Worm (Caenorhabditis elegans) whole organism, young adult: ENCODE results near the gene egl-13.
A peak's percentile ranks its signal among the peaks of the same experiment; 100 is the strongest.

Experiments used
- B0019.2 ChIP-seq: fragments of 200-800 bp; sonication (Bioruptor generic); conservative IDR thresholded peaks from 2 replicates; pipeline ENCODE4 v1.3.6; 2022; ENCODE audit warnings: missing genetic modification reagents, missing genetic modification characterization, missing compliant biosample characterization
- B0261.1 ChIP-seq: sonication (generic microtip); optimal IDR thresholded peaks from 2 replicates; lab custom pipeline; 2016; ENCODE audit warnings: mild to moderate bottlenecking, missing genetic modification characterization, moderate library complexity, missing compliant biosample characterization
- C06A6.2 ChIP-seq: fragments of 200-800 bp; sonication (Bioruptor generic); conservative IDR thresholded peaks from 2 replicates; pipeline ENCODE4 v1.3.6; 2022; ENCODE audit warnings: missing genetic modification characterization, missing compliant biosample characterization
- F10E7.11 ChIP-seq: sonication (generic microtip); optimal IDR thresholded peaks from 2 replicates; lab custom pipeline; 2017; ENCODE audit warnings: mild to moderate bottlenecking, missing genetic modification characterization, moderate library complexity, missing compliant biosample characterization
- F57A8.1 ChIP-seq: fragments of 200-800 bp; sonication (Bioruptor generic); optimal IDR thresholded peaks from 2 replicates; lab custom pipeline; 2018; ENCODE audit warnings: mild to moderate bottlenecking, missing genetic modification characterization, moderate library complexity, missing compliant biosample characterization
- T26A5.8 ChIP-seq: sonication (generic microtip); optimal IDR thresholded peaks from 2 replicates; lab custom pipeline; 2016; ENCODE audit warnings: missing genetic modification characterization, missing compliant biosample characterization
- aptf-3 ChIP-seq: fragments of 200-800 bp; sonication (Bioruptor generic); IDR thresholded peaks from 2 replicates; pipeline ENCODE4 v1.3.6; 2022; ENCODE audit warnings: missing genetic modification characterization, missing compliant biosample characterization
- cebp-1 ChIP-seq, 2 experiments: fragments of 200-800 bp in 1 of 2; sonication (Bioruptor generic) in 1 of 2; sonication (generic microtip) in 1 of 2; IDR thresholded peaks in 1 of 2; optimal IDR thresholded peaks in 1 of 2; 2 replicates each; pipeline versions ENCODE4 v1.3.6 to Lab custom; 2017 to 2022; ENCODE audit warnings: missing compliant biosample characterization in 2 of 2, missing genetic modification characterization in 2 of 2, mild to moderate bottlenecking in 1 of 2, missing genetic modification reagents in 1 of 2, moderate library complexity in 1 of 2
- ceh-40 ChIP-seq: fragments of 200-800 bp; sonication (Bioruptor generic); IDR thresholded peaks from 2 replicates; pipeline ENCODE4 v1.3.6; 2022; ENCODE audit warnings: missing genetic modification characterization, missing compliant biosample characterization
- ceh-58 ChIP-seq: fragments of 200-800 bp; sonication (Bioruptor generic); IDR thresholded peaks from 2 replicates; pipeline ENCODE4 v1.3.6; 2022; ENCODE audit warnings: missing genetic modification characterization, missing compliant biosample characterization
- ceh-91 ChIP-seq: fragments of 200-800 bp; sonication (Bioruptor generic); IDR thresholded peaks from 2 replicates; pipeline ENCODE4 v1.3.6; 2022; ENCODE audit warnings: missing genetic modification reagents, missing genetic modification characterization, missing compliant biosample characterization
- dpff-1 ChIP-seq: sonication (generic microtip); optimal IDR thresholded peaks from 2 replicates; lab custom pipeline; 2017; ENCODE audit warnings: mild to moderate bottlenecking, missing genetic modification characterization, missing compliant biosample characterization
- dpl-1 ChIP-seq: fragments of 150-350 bp; optimal IDR thresholded peaks from 2 replicates; lab custom pipeline; 2014; ENCODE audit warnings: missing biosample characterization, missing genetic modification reagents, missing genetic modification characterization
- egl-18 ChIP-seq: fragments of 200-800 bp; sonication (Bioruptor generic); IDR thresholded peaks from 2 replicates; pipeline ENCODE4 v1.3.6; 2022; ENCODE audit warnings: missing genetic modification reagents, missing genetic modification characterization, missing compliant biosample characterization
- egrh-3 ChIP-seq: fragments of 200-800 bp; sonication (Bioruptor generic); IDR thresholded peaks from 2 replicates; pipeline ENCODE4 v1.3.6; 2022; ENCODE audit warnings: missing genetic modification reagents, missing genetic modification characterization, missing compliant biosample characterization
- hlh-12 ChIP-seq: sonication (generic microtip); optimal IDR thresholded peaks from 2 replicates; lab custom pipeline; 2016; ENCODE audit warnings: missing genetic modification characterization, missing compliant biosample characterization
- hsf-1 ChIP-seq: fragments of 200-800 bp; sonication (Bioruptor generic); IDR thresholded peaks from 2 replicates; pipeline ENCODE4 v1.3.6; 2022; ENCODE audit warnings: missing genetic modification reagents, missing genetic modification characterization, missing compliant biosample characterization
- let-526 ChIP-seq: fragments of 200-800 bp; sonication (Bioruptor generic); IDR thresholded peaks from 2 replicates; pipeline ENCODE4 v1.3.6; 2022; ENCODE audit warnings: missing genetic modification reagents, missing genetic modification characterization, missing compliant biosample characterization
- let-607 ChIP-seq, 2 experiments: fragments of 200-800 bp in 1 of 2; sonication (Bioruptor generic) in 1 of 2; sonication (generic microtip) in 1 of 2; optimal IDR thresholded peaks; 2 replicates each; lab custom pipeline; 2016 to 2018; ENCODE audit warnings: mild to moderate bottlenecking in 2 of 2, missing compliant biosample characterization in 2 of 2, missing genetic modification characterization in 2 of 2, moderate library complexity in 2 of 2, missing genotype in 1 of 2
- lin-26 ChIP-seq: fragments of 200-800 bp; sonication (Bioruptor generic); IDR thresholded peaks from 2 replicates; pipeline ENCODE4 v1.3.6; 2022; ENCODE audit warnings: missing genetic modification reagents, missing genetic modification characterization, missing compliant biosample characterization
- lin-35 ChIP-seq, 3 experiments: fragments of 150-350 bp in 2 of 3; sonication (generic microtip) in 1 of 3; optimal IDR thresholded peaks; 2 replicates each; lab custom pipeline; 2014 to 2018; ENCODE audit warnings: missing biosample characterization in 3 of 3, missing genetic modification characterization in 3 of 3, missing genetic modification reagents in 3 of 3
- madf-10 ChIP-seq: sonication (generic microtip); optimal IDR thresholded peaks from 2 replicates; lab custom pipeline; 2016; ENCODE audit warnings: mild to moderate bottlenecking, missing genetic modification characterization, missing compliant biosample characterization
- madf-3 ChIP-seq: fragments of 200-800 bp; sonication (Bioruptor generic); IDR thresholded peaks from 2 replicates; pipeline ENCODE4 v1.3.6; 2022; ENCODE audit warnings: missing genetic modification reagents, missing genetic modification characterization, missing compliant biosample characterization
- mes-4 ChIP-seq: sonication (generic microtip); optimal IDR thresholded peaks from 2 replicates; lab custom pipeline; 2016; ENCODE audit warnings: missing genotype, missing genetic modification characterization, missing compliant biosample characterization
- nfya-1 ChIP-seq: sonication (generic microtip); optimal IDR thresholded peaks from 2 replicates; lab custom pipeline; 2017; ENCODE audit warnings: antibody characterized with exemption, missing compliant biosample characterization, missing genetic modification characterization, borderline replicate concordance; ENCODE audit not compliant: insufficient read depth
- nhr-27 ChIP-seq: fragments of 200-800 bp; sonication (Bioruptor generic); optimal IDR thresholded peaks from 2 replicates; lab custom pipeline; 2018; ENCODE audit warnings: mild to moderate bottlenecking, missing genetic modification characterization, moderate library complexity, missing compliant biosample characterization
- nhr-80 ChIP-seq: sonication (generic microtip); optimal IDR thresholded peaks from 2 replicates; lab custom pipeline; 2016; ENCODE audit warnings: missing genetic modification characterization, missing compliant biosample characterization
- nhr-90 ChIP-seq: sonication (generic microtip); optimal IDR thresholded peaks from 2 replicates; lab custom pipeline; 2016; ENCODE audit warnings: missing genotype, mild to moderate bottlenecking, missing genetic modification characterization, missing compliant biosample characterization
- snpc-1.1 ChIP-seq: sonication (generic microtip); optimal IDR thresholded peaks from 2 replicates; lab custom pipeline; 2017; ENCODE audit warnings: missing genetic modification characterization, mild to moderate bottlenecking, missing compliant biosample characterization, antibody characterized with exemption, moderate library complexity, missing genotype, missing genetic modification reagents; ENCODE audit not compliant: insufficient read depth
- somi-1 ChIP-seq: fragments of 200-800 bp; sonication (Bioruptor generic); optimal IDR thresholded peaks from 2 replicates; lab custom pipeline; 2018; ENCODE audit warnings: mild to moderate bottlenecking, missing genetic modification characterization, missing compliant biosample characterization
- tbx-9 ChIP-seq: sonication (generic microtip); optimal IDR thresholded peaks from 2 replicates; lab custom pipeline; 2016; ENCODE audit warnings: borderline replicate concordance, missing genetic modification characterization, inconsistent platforms, missing compliant biosample characterization
- tlf-1 ChIP-seq: fragments of 200-800 bp; sonication (Bioruptor generic); optimal IDR thresholded peaks from 2 replicates; lab custom pipeline; 2018; ENCODE audit warnings: mild to moderate bottlenecking, missing genetic modification characterization, missing compliant biosample characterization
- zfh-2 ChIP-seq: fragments of 200-800 bp; sonication (Bioruptor generic); conservative IDR thresholded peaks from 2 replicates; pipeline ENCODE4 v1.3.6; 2022; ENCODE audit warnings: missing genetic modification reagents, missing genetic modification characterization, missing compliant biosample characterization
- ztf-18 ChIP-seq: sonication (generic microtip); optimal IDR thresholded peaks from 2 replicates; lab custom pipeline; 2016; ENCODE audit warnings: missing genotype, mild to moderate bottlenecking, missing genetic modification characterization, missing compliant biosample characterization
- ztf-25 ChIP-seq: fragments of 200-800 bp; sonication (Bioruptor generic); IDR thresholded peaks from 2 replicates; pipeline ENCODE4 v1.3.6; 2022; ENCODE audit warnings: missing genetic modification reagents, missing genetic modification characterization, missing compliant biosample characterization
- ztf-6 ChIP-seq: fragments of 200-800 bp; sonication (Bioruptor generic); IDR thresholded peaks from 2 replicates; pipeline ENCODE4 v1.3.6; 2022; ENCODE audit warnings: missing genetic modification reagents, missing genetic modification characterization, missing compliant biosample characterization

egl-13 gene

ce11 chrX:5713479-5713878, 49.8 kb downstream of the egl-13 start (continued):
- TF ChIP-seq B0019.2 (GFP tag; lab: Robert Waterston, UW) (no peak), madf-3 (GFP tag; lab: Robert Waterston, UW) (peak; percentile 61; the same call in 1 of the 2 replicates), F57A8.1 (peak; percentile 91), mes-4 (tag; lab: Kevin White, UChicago) (peak; percentile 71), lin-26 (GFP tag; lab: Robert Waterston, UW) (peak; percentile 97)
- TF ChIP-seq, all 124 proteins: peak for 64

ce11 chrX:5714077-5714675, 50.5 kb downstream of the egl-13 start, which contains the start of gene cyp-43A1:
Gene cyp-43A1, plus strand, starts transcription at chrX:5714522.
- TF ChIP-seq cebp-1 (GFP tag; IDR thresholded peaks at IDR 0.05; lab: Robert Waterston, UW) (peak; percentile 71), cebp-1 (tag; optimal IDR thresholded peaks at IDR 0.05; lab: Kevin White, UChicago) (peak; percentile 90), snpc-1.1 (tag; lab: Kevin White, UChicago) (no peak), lin-26 (GFP tag; lab: Robert Waterston, UW) (no peak), F10E7.11 (tag; lab: Kevin White, UChicago) (no peak), lin-35 (GFP tag; optimal IDR thresholded peaks at IDR 0.05; lab: Kevin White, UChicago) (no peak), nhr-80 (peak; percentile 58), ztf-18 (no peak), dpl-1 (GFP tag; lab: Kevin White, UChicago) (no peak)

ce11 chrX:5715369-5715768, 51.7 kb downstream of the egl-13 start:
- TF ChIP-seq cebp-1 (GFP tag; IDR thresholded peaks at IDR 0.05; lab: Robert Waterston, UW) (no peak), cebp-1 (tag; optimal IDR thresholded peaks at IDR 0.05; lab: Kevin White, UChicago) (peak; percentile 39), madf-10 (no peak)

- no peak for TF ChIP-seq hsf-1 (GFP tag; lab: Robert Waterston, UW)
- TF ChIP-seq ceh-91 (GFP tag; lab: Robert Waterston, UW): no peak
- no peak for TF ChIP-seq tbx-9 (tag; lab: Kevin White, UChicago)
- no peak for TF ChIP-seq aptf-3 (GFP tag; lab: Robert Waterston, UW)
- TF ChIP-seq somi-1 (GFP tag; lab: Kevin White, UChicago): no peak
- TF ChIP-seq hlh-12 (tag; lab: Kevin White, UChicago): no peak
- TF ChIP-seq dpff-1 (tag; lab: Kevin White, UChicago): no peak
- no peak for TF ChIP-seq nhr-27
- no peak for TF ChIP-seq C06A6.2 (GFP tag; lab: Robert Waterston, UW)
- no peak for TF ChIP-seq B0261.1 (tag; lab: Kevin White, UChicago)
- no peak for TF ChIP-seq ztf-25 (GFP tag; lab: Robert Waterston, UW)
- no peak for TF ChIP-seq ceh-40 (GFP tag; lab: Robert Waterston, UW)
- TF ChIP-seq, all 124 proteins: peak for 0
Observed at ce11 chrX:5715831-5716364, 52.3 kb downstream of the egl-13 start.

ce11 chrX:5720124-5720523, 56.5 kb downstream of the egl-13 start, which contains the start of gene C41G11.1:
Gene C41G11.1, minus strand, starts transcription at chrX:5720224.
- TF ChIP-seq hsf-1 (GFP tag; lab: Robert Waterston, UW) (no peak), madf-3 (GFP tag; lab: Robert Waterston, UW) (no peak), nfya-1 (tag; lab: Kevin White, UChicago) (no peak)

ce11 chrX:5720929-5721328, 57.3 kb downstream of the egl-13 start:
- TF ChIP-seq egl-18 (no peak), let-607 (tag; optimal IDR thresholded peaks at IDR 0.05; lab: Kevin White, UChicago) (no peak), let-526 (GFP tag; lab: Robert Waterston, UW) (no peak), egrh-3 (no peak), ceh-91 (GFP tag; lab: Robert Waterston, UW) (no peak), zfh-2 (GFP tag; lab: Robert Waterston, UW) (peak; percentile 78), nhr-90 (tag; lab: Kevin White, UChicago) (no peak), ceh-40 (GFP tag; lab: Robert Waterston, UW) (0 out of 2 replicates have a peak, but pooled peaks have one; percentile 35), tlf-1 (GFP tag; lab: Kevin White, UChicago) (no peak), ceh-58 (GFP tag; lab: Robert Waterston, UW) (no peak), ztf-6 (GFP tag; lab: Robert Waterston, UW) (no peak), T26A5.8 (tag; lab: Kevin White, UChicago) (no peak)
